Fruit fly (Drosophila melanogaster) whole organism, prepupa: ENCODE data around the gene Nepl21.

Experiments used
- CG11762 ChIP-seq: fragments of 200-800 bp; sonication (Bioruptor generic); optimal IDR thresholded peaks from 3 replicates; lab custom pipeline; 2016; ENCODE audit warnings: missing biosample characterization, missing genetic modification characterization; ENCODE audit not compliant: insufficient read depth
- CG6792 ChIP-seq: fragments of 200-800 bp; sonication (Bioruptor generic); optimal IDR thresholded peaks from 3 replicates; lab custom pipeline; 2016; ENCODE audit warnings: missing biosample characterization, missing genetic modification characterization
- CG6808 ChIP-seq: fragments of 200-800 bp; sonication (Bioruptor generic); optimal IDR thresholded peaks from 3 replicates; lab custom pipeline; 2017; ENCODE audit warnings: missing biosample characterization, missing genetic modification characterization, mild to moderate bottlenecking, moderate library complexity, missing genetic modification reagents
- Sox14 ChIP-seq: fragments of 200-800 bp; sonication (Bioruptor generic); optimal IDR thresholded peaks from 3 replicates; lab custom pipeline; 2016; ENCODE audit warnings: missing biosample characterization, missing genetic modification characterization

DNA sequence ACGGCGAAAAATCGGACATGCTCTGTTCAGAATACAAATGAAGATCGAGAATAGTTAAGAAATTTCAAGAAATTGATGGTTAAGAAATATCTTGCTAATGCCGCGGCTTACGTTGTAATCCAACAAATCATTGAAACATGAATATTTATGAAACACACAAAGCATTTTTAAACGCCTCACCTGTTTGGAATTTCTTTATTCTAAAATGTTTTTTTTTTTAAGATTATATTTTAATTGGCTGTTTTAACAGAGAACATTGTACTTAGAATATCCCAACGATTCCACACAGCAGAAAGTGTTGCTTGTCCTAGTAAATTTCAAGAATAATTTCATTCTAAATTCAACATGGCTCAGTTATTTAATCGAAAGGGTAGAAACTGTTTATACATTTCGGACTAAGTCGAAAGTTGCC lies 31.5 kb upstream of the Nepl21 start:
- TF ChIP-seq CG6792 (GFP tag; lab: Kevin White, UChicago) (peak; percentile 25), Sox14 (GFP tag; lab: Kevin White, UChicago) (peak; percentile 63), CG11762 (GFP tag; lab: Kevin White, UChicago) (no peak), CG6808 (GFP tag; lab: Kevin White, UChicago) (peak; percentile 40)
